Worm (Caenorhabditis elegans) whole organism, young adult: ENCODE results near the gene ZK185.2.

Experiments
- B0261.1 ChIP-seq: sonication (generic microtip); optimal IDR thresholded peaks from 2 replicates; lab custom pipeline; 2016; ENCODE audit warnings: mild to moderate bottlenecking, missing genetic modification characterization, moderate library complexity, missing compliant biosample characterization
- C06A6.2 ChIP-seq: fragments of 200-800 bp; sonication (Bioruptor generic); conservative IDR thresholded peaks from 2 replicates; pipeline ENCODE4 v1.3.6; 2022; ENCODE audit warnings: missing genetic modification characterization, missing compliant biosample characterization
- C17E4.6 ChIP-seq: fragments of 200-800 bp; sonication (Bioruptor generic); IDR thresholded peaks from 2 replicates; pipeline ENCODE4 v1.3.6; 2022; ENCODE audit warnings: missing genetic modification reagents, missing genetic modification characterization, missing compliant biosample characterization
- F37B4.10 ChIP-seq: fragments of 200-800 bp; sonication (Bioruptor generic); IDR thresholded peaks from 2 replicates; pipeline ENCODE4 v1.3.6; 2022; ENCODE audit warnings: missing genetic modification characterization, missing compliant biosample characterization
- F39B2.1 ChIP-seq: fragments of 200-800 bp; sonication (Bioruptor generic); IDR thresholded peaks from 2 replicates; pipeline ENCODE4 v1.3.6; 2022; ENCODE audit warnings: missing genetic modification reagents, missing genetic modification characterization, missing compliant biosample characterization
- F52B5.7 ChIP-seq: sonication (generic microtip); optimal IDR thresholded peaks from 2 replicates; lab custom pipeline; 2016; ENCODE audit warnings: mild to moderate bottlenecking, missing genetic modification characterization, missing compliant biosample characterization
- T07F8.4 ChIP-seq: sonication (generic microtip); optimal IDR thresholded peaks from 2 replicates; lab custom pipeline; 2016; ENCODE audit warnings: mild to moderate bottlenecking, missing genetic modification characterization, moderate library complexity, missing compliant biosample characterization
- Y53F4B.3 ChIP-seq: fragments of 200-800 bp; sonication (Bioruptor generic); IDR thresholded peaks from 2 replicates; pipeline ENCODE4 v1.3.6; 2022; ENCODE audit warnings: missing genetic modification reagents, missing genetic modification characterization, missing compliant biosample characterization
- Y56A3A.18 ChIP-seq: fragments of 200-800 bp; sonication (Bioruptor generic); IDR thresholded peaks from 2 replicates; pipeline ENCODE4 v1.3.6; 2022; ENCODE audit warnings: missing genetic modification reagents, missing genetic modification characterization, missing compliant biosample characterization
- Y67H2A.10 ChIP-seq: fragments of 200-800 bp; sonication (Bioruptor generic); conservative IDR thresholded peaks from 2 replicates; pipeline ENCODE4 v1.3.6; 2022; ENCODE audit warnings: missing genetic modification reagents, missing genetic modification characterization, missing compliant biosample characterization
- ZK185.1 ChIP-seq: sonication (generic microtip); optimal IDR thresholded peaks from 2 replicates; lab custom pipeline; 2016; ENCODE audit warnings: mild to moderate bottlenecking, missing genetic modification characterization, missing compliant biosample characterization; ENCODE audit not compliant: poor library complexity, severe bottlenecking
- akir-1 ChIP-seq: fragments of 200-800 bp; sonication (Bioruptor generic); optimal IDR thresholded peaks from 2 replicates; lab custom pipeline; 2018; ENCODE audit warnings: mild to moderate bottlenecking, missing genetic modification characterization, moderate library complexity, missing compliant biosample characterization
- athp-1 ChIP-seq: sonication (generic microtip); optimal IDR thresholded peaks from 2 replicates; lab custom pipeline; 2017; ENCODE audit warnings: mild to moderate bottlenecking, missing genetic modification characterization, missing compliant biosample characterization
- attf-6 ChIP-seq: fragments of 200-800 bp; sonication (Bioruptor generic); IDR thresholded peaks from 2 replicates; pipeline ENCODE4 v1.3.6; 2022; ENCODE audit warnings: missing genetic modification reagents, missing genetic modification characterization, missing compliant biosample characterization
- ccch-3 ChIP-seq: fragments of 200-800 bp; sonication (Bioruptor generic); optimal IDR thresholded peaks from 2 replicates; lab custom pipeline; 2018; ENCODE audit warnings: mild to moderate bottlenecking, missing genetic modification characterization, missing compliant biosample characterization
- cebp-1 ChIP-seq, 2 experiments: fragments of 200-800 bp in 1 of 2; sonication (Bioruptor generic) in 1 of 2; sonication (generic microtip) in 1 of 2; IDR thresholded peaks in 1 of 2; optimal IDR thresholded peaks in 1 of 2; 2 replicates each; pipeline versions ENCODE4 v1.3.6 to Lab custom; 2017 to 2022; ENCODE audit warnings: missing compliant biosample characterization in 2 of 2, missing genetic modification characterization in 2 of 2, mild to moderate bottlenecking in 1 of 2, missing genetic modification reagents in 1 of 2, moderate library complexity in 1 of 2
- ceh-79 ChIP-seq: sonication (generic microtip); optimal IDR thresholded peaks from 2 replicates; lab custom pipeline; 2017; ENCODE audit warnings: mild to moderate bottlenecking, missing genetic modification characterization, missing compliant biosample characterization
- dpff-1 ChIP-seq: sonication (generic microtip); optimal IDR thresholded peaks from 2 replicates; lab custom pipeline; 2017; ENCODE audit warnings: mild to moderate bottlenecking, missing genetic modification characterization, missing compliant biosample characterization
- egrh-3 ChIP-seq: fragments of 200-800 bp; sonication (Bioruptor generic); IDR thresholded peaks from 2 replicates; pipeline ENCODE4 v1.3.6; 2022; ENCODE audit warnings: missing genetic modification reagents, missing genetic modification characterization, missing compliant biosample characterization
- ets-4 ChIP-seq: fragments of 200-800 bp; sonication (Bioruptor generic); optimal IDR thresholded peaks from 2 replicates; lab custom pipeline; 2018; ENCODE audit warnings: mild to moderate bottlenecking, missing genetic modification characterization, missing compliant biosample characterization
- him-1 ChIP-seq: sonication (generic microtip); optimal IDR thresholded peaks from 2 replicates; lab custom pipeline; 2016; ENCODE audit warnings: missing genotype, missing genetic modification reagents, missing genetic modification characterization, missing compliant biosample characterization
- hmg-20 ChIP-seq: fragments of 200-800 bp; sonication (Bioruptor generic); IDR thresholded peaks from 2 replicates; pipeline ENCODE4 v1.3.6; 2022; ENCODE audit warnings: missing genetic modification reagents, missing genetic modification characterization, missing compliant biosample characterization
- lag-1 ChIP-seq: fragments of 200-800 bp; sonication (Bioruptor generic); IDR thresholded peaks from 2 replicates; pipeline ENCODE4 v1.3.6; 2022; ENCODE audit warnings: missing genetic modification reagents, missing genetic modification characterization, missing compliant biosample characterization
- let-526 ChIP-seq: fragments of 200-800 bp; sonication (Bioruptor generic); IDR thresholded peaks from 2 replicates; pipeline ENCODE4 v1.3.6; 2022; ENCODE audit warnings: missing genetic modification reagents, missing genetic modification characterization, missing compliant biosample characterization
- lin-54 ChIP-seq: fragments of 200-800 bp; sonication (Bioruptor generic); optimal IDR thresholded peaks from 2 replicates; lab custom pipeline; 2018; ENCODE audit warnings: mild to moderate bottlenecking, missing genetic modification characterization, missing compliant biosample characterization
- lsy-27 ChIP-seq: sonication (generic microtip); optimal IDR thresholded peaks from 2 replicates; lab custom pipeline; 2017; ENCODE audit warnings: missing genetic modification characterization, mild to moderate bottlenecking, missing compliant biosample characterization, antibody characterized with exemption, missing genotype, borderline replicate concordance; ENCODE audit not compliant: insufficient read depth
- madf-6 ChIP-seq: fragments of 200-800 bp; sonication (Bioruptor generic); IDR thresholded peaks from 2 replicates; pipeline ENCODE4 v1.3.6; 2022; ENCODE audit warnings: missing genetic modification reagents, missing genetic modification characterization, missing compliant biosample characterization
- madf-8 ChIP-seq: fragments of 200-800 bp; sonication (Bioruptor generic); conservative IDR thresholded peaks from 2 replicates; pipeline ENCODE4 v1.3.6; 2022; ENCODE audit warnings: missing genetic modification reagents, missing genetic modification characterization, missing compliant biosample characterization
- mcd-1 ChIP-seq: fragments of 200-800 bp; sonication (Bioruptor generic); IDR thresholded peaks from 2 replicates; pipeline ENCODE4 v1.3.6; 2022; ENCODE audit warnings: missing genetic modification reagents, missing genetic modification characterization, missing compliant biosample characterization
- mxl-1 ChIP-seq: sonication (generic microtip); optimal IDR thresholded peaks from 2 replicates; lab custom pipeline; 2016; ENCODE audit warnings: missing genetic modification characterization, missing compliant biosample characterization
- nfya-1 ChIP-seq: sonication (generic microtip); optimal IDR thresholded peaks from 2 replicates; lab custom pipeline; 2017; ENCODE audit warnings: antibody characterized with exemption, missing compliant biosample characterization, missing genetic modification characterization, borderline replicate concordance; ENCODE audit not compliant: insufficient read depth
- nfya-2 ChIP-seq: fragments of 200-800 bp; sonication (Bioruptor generic); IDR thresholded peaks from 2 replicates; pipeline ENCODE4 v1.3.6; 2022; ENCODE audit warnings: missing genetic modification reagents, missing genetic modification characterization, missing compliant biosample characterization
- nfyb-1 ChIP-seq: fragments of 200-800 bp; sonication (Bioruptor generic); IDR thresholded peaks from 2 replicates; pipeline ENCODE4 v1.3.6; 2022; ENCODE audit warnings: missing genetic modification reagents, missing genetic modification characterization, missing compliant biosample characterization
- nhr-80 ChIP-seq: sonication (generic microtip); optimal IDR thresholded peaks from 2 replicates; lab custom pipeline; 2016; ENCODE audit warnings: missing genetic modification characterization, missing compliant biosample characterization
- pbrm-1 ChIP-seq: fragments of 200-800 bp; sonication (Bioruptor generic); IDR thresholded peaks from 2 replicates; pipeline ENCODE4 v1.3.6; 2022; ENCODE audit warnings: missing genetic modification reagents, missing genetic modification characterization, missing compliant biosample characterization
- rec-8 ChIP-seq, 2 experiments: sonication (generic microtip); optimal IDR thresholded peaks; 2 replicates each; lab custom pipeline; 2016; ENCODE audit warnings: mild to moderate bottlenecking in 2 of 2, missing genetic modification characterization in 2 of 2, missing genetic modification reagents in 2 of 2, missing genotype in 2 of 2, missing biosample characterization in 1 of 2, missing compliant biosample characterization in 1 of 2, moderate library complexity in 1 of 2
- repo-1 ChIP-seq: sonication (generic microtip); optimal IDR thresholded peaks from 2 replicates; lab custom pipeline; 2017; ENCODE audit warnings: mild to moderate bottlenecking, missing genetic modification characterization, missing compliant biosample characterization
- sea-2 ChIP-seq: fragments of 200-800 bp; sonication (Bioruptor generic); IDR thresholded peaks from 2 replicates; pipeline ENCODE4 v1.3.6; 2022; ENCODE audit warnings: missing genetic modification characterization, missing compliant biosample characterization
- snpc-1.1 ChIP-seq: sonication (generic microtip); optimal IDR thresholded peaks from 2 replicates; lab custom pipeline; 2017; ENCODE audit warnings: missing genetic modification characterization, mild to moderate bottlenecking, missing compliant biosample characterization, antibody characterized with exemption, moderate library complexity, missing genotype, missing genetic modification reagents; ENCODE audit not compliant: insufficient read depth
- snpc-1.3 ChIP-seq: sonication (generic microtip); optimal IDR thresholded peaks from 2 replicates; lab custom pipeline; 2017; ENCODE audit warnings: missing genetic modification characterization, mild to moderate bottlenecking, missing compliant biosample characterization, antibody characterized with exemption, moderate library complexity, missing genotype, missing genetic modification reagents; ENCODE audit not compliant: insufficient read depth
- sptf-2 ChIP-seq: fragments of 200-800 bp; sonication (Bioruptor generic); optimal IDR thresholded peaks from 2 replicates; lab custom pipeline; 2018; ENCODE audit warnings: mild to moderate bottlenecking, missing genetic modification characterization, missing compliant biosample characterization
- tbx-9 ChIP-seq: sonication (generic microtip); optimal IDR thresholded peaks from 2 replicates; lab custom pipeline; 2016; ENCODE audit warnings: borderline replicate concordance, missing genetic modification characterization, inconsistent platforms, missing compliant biosample characterization
- unc-130 ChIP-seq: sonication (generic microtip); optimal IDR thresholded peaks from 2 replicates; lab custom pipeline; 2016; ENCODE audit warnings: missing genetic modification reagents, missing genetic modification characterization, missing compliant biosample characterization
- zfh-2 ChIP-seq: fragments of 200-800 bp; sonication (Bioruptor generic); conservative IDR thresholded peaks from 2 replicates; pipeline ENCODE4 v1.3.6; 2022; ENCODE audit warnings: missing genetic modification reagents, missing genetic modification characterization, missing compliant biosample characterization
- ztf-18 ChIP-seq: sonication (generic microtip); optimal IDR thresholded peaks from 2 replicates; lab custom pipeline; 2016; ENCODE audit warnings: missing genotype, mild to moderate bottlenecking, missing genetic modification characterization, missing compliant biosample characterization
- ztf-26 ChIP-seq: sonication (generic microtip); optimal IDR thresholded peaks from 2 replicates; lab custom pipeline; 2017; ENCODE audit warnings: missing genetic modification characterization, missing compliant biosample characterization
- ztf-3 ChIP-seq: fragments of 200-800 bp; sonication (Bioruptor generic); optimal IDR thresholded peaks from 2 replicates; lab custom pipeline; 2018; ENCODE audit warnings: mild to moderate bottlenecking, missing genetic modification characterization, missing compliant biosample characterization

Gene ZK185.2

ce11 chrIV:4513269-4513819, 23.0 kb upstream of the ZK185.2 start, which contains the start of gene sar-1 (continued):
- TF ChIP-seq nfya-1 (tag; lab: Kevin White, UChicago) (no peak), ztf-18 (tag; lab: Kevin White, UChicago) (peak; percentile 97), madf-8 (GFP tag; lab: Robert Waterston, UW) (peak; percentile 63), nfyb-1 (GFP tag; lab: Robert Waterston, UW) (peak; percentile 65), madf-6 (GFP tag; lab: Robert Waterston, UW) (peak; percentile 75), ZK185.1 (tag; lab: Kevin White, UChicago) (no peak), attf-6 (GFP tag; lab: Robert Waterston, UW) (peak; percentile 62; the same call in 1 of the 2 replicates), mxl-1 (tag; lab: Kevin White, UChicago) (no peak), ztf-26 (tag; lab: Kevin White, UChicago) (peak; percentile 51), let-526 (GFP tag; lab: Robert Waterston, UW) (0 out of 2 replicates have a peak, but pooled peaks have one; percentile 7), dpff-1 (no peak), B0261.1 (tag; lab: Kevin White, UChicago) (no peak), akir-1 (GFP tag; lab: Kevin White, UChicago) (no peak), sptf-2 (GFP tag; lab: Kevin White, UChicago) (no peak), C06A6.2 (GFP tag; lab: Robert Waterston, UW) (0 out of 2 replicates have a peak, but pooled peaks have one; percentile 34), egrh-3 (GFP tag; lab: Robert Waterston, UW) (no peak), C17E4.6 (GFP tag; lab: Robert Waterston, UW) (peak; percentile 33; the same call in 1 of the 2 replicates), snpc-1.3 (tag; lab: Kevin White, UChicago) (no peak), ztf-3 (GFP tag; lab: Kevin White, UChicago) (no peak), unc-130 (no peak), athp-1 (peak; percentile 9), tbx-9 (tag; lab: Kevin White, UChicago) (no peak), ceh-79 (tag; lab: Kevin White, UChicago) (no peak), nfya-2 (GFP tag; lab: Robert Waterston, UW) (no peak), pbrm-1 (GFP tag; lab: Robert Waterston, UW) (peak; percentile 79), lin-54 (GFP tag; lab: Kevin White, UChicago) (peak; percentile 79), nhr-80 (tag; lab: Kevin White, UChicago) (peak; percentile 65), Y67H2A.10 (GFP tag; lab: Robert Waterston, UW) (no peak), ccch-3 (GFP tag; lab: Kevin White, UChicago) (no peak), lag-1 (GFP tag; lab: Robert Waterston, UW) (no peak), F39B2.1 (GFP tag; lab: Robert Waterston, UW) (no peak), hmg-20 (GFP tag; lab: Robert Waterston, UW) (peak; percentile 67), T07F8.4 (tag; lab: Kevin White, UChicago) (no peak), lsy-27 (tag; lab: Kevin White, UChicago) (no peak), F37B4.10 (GFP tag; lab: Robert Waterston, UW) (no peak), Y53F4B.3 (GFP tag; lab: Robert Waterston, UW) (no peak), F52B5.7 (tag; lab: Kevin White, UChicago) (no peak), sea-2 (no peak), mcd-1 (GFP tag; lab: Robert Waterston, UW) (peak; percentile 88), Y56A3A.18 (GFP tag; lab: Robert Waterston, UW) (peak; percentile 40; the same call in 1 of the 2 replicates), ets-4 (GFP tag; lab: Kevin White, UChicago) (no peak), repo-1 (peak; percentile 39), snpc-1.1 (tag; lab: Kevin White, UChicago) (no peak), cebp-1 (GFP tag; IDR thresholded peaks at IDR 0.05; lab: Robert Waterston, UW) (no peak), cebp-1 (tag; optimal IDR thresholded peaks at IDR 0.05; lab: Kevin White, UChicago) (peak; percentile 71), him-1 (tag; lab: Kevin White, UChicago) (no peak), zfh-2 (GFP tag; lab: Robert Waterston, UW) (peak; percentile 84), rec-8 (tag; optimal IDR thresholded peaks at IDR 0.05; lab: Kevin White, UChicago) (no peak)
